Fruit fly (Drosophila melanogaster) whole organism, embryonic: ENCODE data around the gene Polr3G.

Experiments
- Bgb ChIP-seq: fragments of 200-800 bp; sonication (Bioruptor generic); IDR thresholded peaks from 2 replicates; pipeline ENCODE4 v1.3.6; 2022; ENCODE audit warnings: missing biosample characterization, missing genetic modification characterization; ENCODE audit not compliant: partially characterized antibody
- CG10321 ChIP-seq: fragments of 200-800 bp; sonication (Bioruptor generic); IDR thresholded peaks from 2 replicates; pipeline ENCODE4 v1.3.6; 2022; ENCODE audit warnings: missing biosample characterization, missing genetic modification characterization
- CG11695 ChIP-seq: fragments of 200-800 bp; sonication (Bioruptor generic); IDR thresholded peaks from 3 replicates; pipeline ENCODE4 v1.3.6; 2022; ENCODE audit warnings: missing biosample characterization, missing genetic modification characterization
- CG13624 ChIP-seq: fragments of 200-800 bp; sonication (Bioruptor generic); optimal IDR thresholded peaks from 2 replicates; lab custom pipeline; 2016; ENCODE audit warnings: missing biosample characterization, missing genetic modification characterization
- CG14710 ChIP-seq: fragments of 200-800 bp; sonication (Bioruptor generic); optimal IDR thresholded peaks from 3 replicates; lab custom pipeline; 2019; ENCODE audit warnings: missing biosample characterization, mild to moderate bottlenecking, missing genetic modification characterization, moderate library complexity
- CG17612 ChIP-seq: fragments of 200-800 bp; sonication (Bioruptor generic); IDR thresholded peaks from 2 replicates; pipeline ENCODE4 v1.3.6; 2022; ENCODE audit warnings: missing biosample characterization, missing genetic modification characterization
- CG17829 ChIP-seq: fragments of 200-800 bp; optimal IDR thresholded peaks from 2 replicates; lab custom pipeline; 2019; ENCODE audit warnings: missing biosample characterization, mild to moderate bottlenecking, missing genetic modification characterization, moderate library complexity
- CG17912 ChIP-seq: fragments of 200-800 bp; sonication (Bioruptor generic); optimal IDR thresholded peaks from 2 replicates; lab custom pipeline; 2018; ENCODE audit warnings: missing biosample characterization, mild to moderate bottlenecking, missing genetic modification characterization
- CG31365 ChIP-seq: fragments of 200-800 bp; sonication (Bioruptor generic); optimal IDR thresholded peaks from 2 replicates; lab custom pipeline; 2018; ENCODE audit warnings: missing biosample characterization, mild to moderate bottlenecking, missing genetic modification characterization
- CG3838 ChIP-seq: fragments of 200-800 bp; sonication (Bioruptor generic); optimal IDR thresholded peaks from 3 replicates; lab custom pipeline; 2016; ENCODE audit warnings: missing biosample characterization, missing genetic modification characterization
- CG3847 ChIP-seq: fragments of 200-800 bp; sonication (Bioruptor generic); IDR thresholded peaks from 2 replicates; pipeline ENCODE4 v1.3.6; 2022; ENCODE audit warnings: missing biosample characterization, missing genetic modification characterization
- CG42726 ChIP-seq: fragments of 200-800 bp; sonication (Bioruptor generic); IDR thresholded peaks from 2 replicates; pipeline ENCODE4 v1.3.6; 2022; ENCODE audit warnings: missing biosample characterization, missing genetic modification characterization; ENCODE audit not compliant: partially characterized antibody
- CG4854 ChIP-seq: fragments of 200-800 bp; sonication (Bioruptor generic); optimal IDR thresholded peaks from 2 replicates; lab custom pipeline; 2016; ENCODE audit warnings: missing biosample characterization, missing genetic modification characterization, inconsistent platforms
- CG8359 ChIP-seq: fragments of 200-800 bp; sonication (Bioruptor generic); optimal IDR thresholded peaks from 2 replicates; lab custom pipeline; 2017; ENCODE audit warnings: missing biosample characterization, mild to moderate bottlenecking, missing genetic modification characterization, borderline replicate concordance
- CG9797 ChIP-seq: fragments of 200-800 bp; sonication (Bioruptor generic); optimal IDR thresholded peaks from 3 replicates; lab custom pipeline; 2018; ENCODE audit warnings: missing biosample characterization, mild to moderate bottlenecking, missing genetic modification characterization
- Deaf1 ChIP-seq: fragments of 200-800 bp; optimal IDR thresholded peaks from 3 replicates; lab custom pipeline; 2019; ENCODE audit warnings: missing biosample characterization, mild to moderate bottlenecking, missing genetic modification characterization, moderate library complexity
- Ets65A ChIP-seq: fragments of 200-800 bp; sonication (Bioruptor generic); peaks from one replicate; lab custom pipeline; 2016; ENCODE audit warnings: missing biosample characterization, missing genetic modification characterization
- Fer3 ChIP-seq: fragments of 200-800 bp; sonication (Bioruptor generic); optimal IDR thresholded peaks from 2 replicates; lab custom pipeline; 2018; ENCODE audit warnings: missing biosample characterization, mild to moderate bottlenecking, missing genetic modification characterization, moderate library complexity
- HLHmδ ChIP-seq: fragments of 200-800 bp; sonication (Bioruptor generic); optimal IDR thresholded peaks from 2 replicates; lab custom pipeline; 2018; ENCODE audit warnings: missing biosample characterization, mild to moderate bottlenecking, missing genetic modification characterization, moderate library complexity
- HmgZ ChIP-seq: fragments of 200-800 bp; sonication (Bioruptor generic); optimal IDR thresholded peaks from 2 replicates; lab custom pipeline; 2018; ENCODE audit warnings: missing biosample characterization, mild to moderate bottlenecking, missing genetic modification characterization
- Hr39 ChIP-seq: fragments of >200 bp; optimal IDR thresholded peaks from 2 replicates; lab custom pipeline; 2017
- MBD-R2 ChIP-seq: fragments of 200-800 bp; sonication (Bioruptor generic); IDR thresholded peaks from 2 replicates; pipeline ENCODE4 v1.3.6; 2022; ENCODE audit warnings: missing biosample characterization, missing genetic modification characterization
- Med ChIP-seq: fragments of 200-800 bp; sonication (Bioruptor generic); peaks from one replicate; lab custom pipeline; 2016; ENCODE audit warnings: missing biosample characterization, missing genetic modification characterization, mild to moderate bottlenecking, inconsistent platforms, moderate library complexity
- Meics ChIP-seq: fragments of 200-800 bp; sonication (Bioruptor generic); optimal IDR thresholded peaks from 2 replicates; lab custom pipeline; 2017; ENCODE audit warnings: missing biosample characterization, mild to moderate bottlenecking, missing genetic modification characterization
- Nf-YC ChIP-seq: fragments of 200-800 bp; optimal IDR thresholded peaks from 3 replicates; lab custom pipeline; 2019; ENCODE audit warnings: missing biosample characterization, mild to moderate bottlenecking, missing genetic modification characterization, moderate library complexity
- NfI ChIP-seq: fragments of 200-800 bp; sonication (Bioruptor generic); optimal IDR thresholded peaks from 3 replicates; lab custom pipeline; 2018; ENCODE audit warnings: missing biosample characterization, mild to moderate bottlenecking, missing genetic modification characterization, moderate library complexity
- Oaz ChIP-seq: fragments of 200-800 bp; sonication (Bioruptor generic); IDR thresholded peaks from 2 replicates; pipeline ENCODE4 v1.3.6; 2022; ENCODE audit warnings: missing biosample characterization, missing genetic modification characterization
- PHDP ChIP-seq: fragments of 200-800 bp; sonication (Bioruptor generic); optimal IDR thresholded peaks from 3 replicates; lab custom pipeline; 2018; ENCODE audit warnings: missing biosample characterization, mild to moderate bottlenecking, missing genetic modification characterization, moderate library complexity
- Pdp1 ChIP-seq, 2 experiments: fragments of 200-800 bp; sonication (Bioruptor generic); optimal IDR thresholded peaks; 3 replicates each; lab custom pipeline; 2016; ENCODE audit warnings: missing biosample characterization in 2 of 2, missing genetic modification characterization in 2 of 2, mild to moderate bottlenecking in 1 of 2, moderate library complexity in 1 of 2
- Sox102F ChIP-seq: fragments of 200-800 bp; sonication (Bioruptor generic); optimal IDR thresholded peaks from 2 replicates; lab custom pipeline; 2018; ENCODE audit warnings: missing biosample characterization, mild to moderate bottlenecking, missing genetic modification characterization, moderate library complexity
- bsh ChIP-seq, 2 experiments: fragments of 200-800 bp; sonication (Bioruptor generic); optimal IDR thresholded peaks; 2 replicates each; lab custom pipeline; 2017 to 2018; ENCODE audit warnings: mild to moderate bottlenecking in 2 of 2, missing biosample characterization in 2 of 2, missing genetic modification characterization in 2 of 2, moderate library complexity in 1 of 2
- ci ChIP-seq: fragments of 200-800 bp; sonication (Bioruptor generic); IDR thresholded peaks from 3 replicates; pipeline ENCODE4 v1.3.6; 2022; ENCODE audit warnings: missing biosample characterization, missing genetic modification characterization
- danr ChIP-seq: fragments of 200-800 bp; sonication (Bioruptor generic); IDR thresholded peaks from 2 replicates; pipeline ENCODE4 v1.3.6; 2022; ENCODE audit warnings: missing biosample characterization, missing genetic modification characterization
- ftz-f1 ChIP-seq: fragments of 200-800 bp; sonication (Bioruptor generic); optimal IDR thresholded peaks from 2 replicates; lab custom pipeline; 2016; ENCODE audit warnings: missing biosample characterization, missing genetic modification characterization
- gsb-n ChIP-seq: fragments of 200-800 bp; sonication (Bioruptor generic); optimal IDR thresholded peaks from 3 replicates; lab custom pipeline; 2018; ENCODE audit warnings: missing biosample characterization, mild to moderate bottlenecking, missing genetic modification characterization
- hbn ChIP-seq: fragments of 200-800 bp; sonication (Bioruptor generic); IDR thresholded peaks from 2 replicates; pipeline ENCODE4 v1.3.6; 2022; ENCODE audit warnings: missing biosample characterization, missing genetic modification characterization; ENCODE audit not compliant: partially characterized antibody
- kay ChIP-seq: fragments of 200-800 bp; sonication (Bioruptor generic); optimal IDR thresholded peaks from 2 replicates; lab custom pipeline; 2016; ENCODE audit warnings: missing biosample characterization, missing genetic modification characterization
- nau ChIP-seq: fragments of 200-800 bp; sonication (Bioruptor generic); optimal IDR thresholded peaks from 3 replicates; lab custom pipeline; 2017; ENCODE audit warnings: missing biosample characterization, mild to moderate bottlenecking, missing genetic modification characterization, missing genetic modification reagents
- nerfin-1 ChIP-seq: fragments of 200-800 bp; sonication (Bioruptor generic); optimal IDR thresholded peaks from 3 replicates; lab custom pipeline; 2019; ENCODE audit warnings: missing biosample characterization, mild to moderate bottlenecking, missing genetic modification characterization, moderate library complexity
- pho ChIP-seq: fragments of 200-800 bp; sonication (Bioruptor generic); optimal IDR thresholded peaks from 2 replicates; lab custom pipeline; 2016; ENCODE audit warnings: missing biosample characterization, missing genetic modification characterization
- phol ChIP-seq: fragments of 200-800 bp; sonication (Bioruptor generic); optimal IDR thresholded peaks from 3 replicates; lab custom pipeline; 2018; ENCODE audit warnings: missing biosample characterization, mild to moderate bottlenecking, missing genetic modification characterization, moderate library complexity
- pzg ChIP-seq: fragments of 200-800 bp; sonication (Bioruptor generic); optimal IDR thresholded peaks from 3 replicates; lab custom pipeline; 2018; ENCODE audit warnings: missing biosample characterization, mild to moderate bottlenecking, missing genetic modification characterization, moderate library complexity
- ro ChIP-seq: fragments of 200-800 bp; sonication (Bioruptor generic); IDR thresholded peaks from 2 replicates; pipeline ENCODE4 v1.3.6; 2022; ENCODE audit warnings: missing biosample characterization, missing genetic modification characterization
- row ChIP-seq: fragments of 200-800 bp; sonication (Bioruptor generic); IDR thresholded peaks from 3 replicates; pipeline ENCODE4 v1.3.6; 2022; ENCODE audit warnings: missing biosample characterization, missing genetic modification characterization
- scrt ChIP-seq: fragments of 200-800 bp; sonication (Bioruptor generic); optimal IDR thresholded peaks from 2 replicates; lab custom pipeline; 2018; ENCODE audit warnings: missing biosample characterization, mild to moderate bottlenecking, missing genetic modification characterization, moderate library complexity
- sqz ChIP-seq: fragments of 200-800 bp; sonication (Bioruptor generic); optimal IDR thresholded peaks from 3 replicates; lab custom pipeline; 2018; ENCODE audit warnings: missing biosample characterization, mild to moderate bottlenecking, missing genetic modification characterization
- ttk ChIP-seq: fragments of 200-800 bp; sonication (Bioruptor generic); IDR thresholded peaks from 2 replicates; pipeline ENCODE4 v2.1.2; 2022; ENCODE audit warnings: missing biosample characterization, missing genetic modification characterization
- zfh2 ChIP-seq: fragments of 200-800 bp; sonication (Bioruptor generic); optimal IDR thresholded peaks from 2 replicates; lab custom pipeline; 2016; ENCODE audit warnings: missing biosample characterization, missing genetic modification characterization

The Polr3G gene

DNA sequence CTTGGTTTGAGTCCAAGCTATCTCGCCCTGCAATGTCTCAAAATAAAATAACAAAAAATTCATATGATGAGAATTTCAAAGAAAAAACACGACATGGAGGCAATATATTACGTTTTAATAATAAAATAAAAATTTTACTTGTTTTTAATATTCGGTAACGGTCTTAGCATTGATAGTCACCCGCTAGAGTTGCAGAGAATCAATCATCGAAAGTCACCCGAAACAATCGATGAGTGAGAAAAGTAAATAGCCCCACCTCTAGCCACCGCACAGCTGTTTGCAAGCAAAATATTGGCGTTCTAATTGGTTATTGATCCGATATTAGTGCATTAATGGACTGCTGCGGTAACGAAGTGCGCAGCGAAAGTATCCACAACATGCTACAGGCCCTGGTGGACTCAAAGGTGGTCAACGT, 49.1 kb upstream of the Polr3G start, which contains the start of gene CG34250 (continued):
- TF ChIP-seq zfh2 (GFP tag; lab: Kevin White, UChicago) (peak; percentile 14), HmgZ (tag; lab: Kevin White, UChicago) (peak; percentile 59), danr (no peak), scrt (peak; percentile 8)

DNA sequence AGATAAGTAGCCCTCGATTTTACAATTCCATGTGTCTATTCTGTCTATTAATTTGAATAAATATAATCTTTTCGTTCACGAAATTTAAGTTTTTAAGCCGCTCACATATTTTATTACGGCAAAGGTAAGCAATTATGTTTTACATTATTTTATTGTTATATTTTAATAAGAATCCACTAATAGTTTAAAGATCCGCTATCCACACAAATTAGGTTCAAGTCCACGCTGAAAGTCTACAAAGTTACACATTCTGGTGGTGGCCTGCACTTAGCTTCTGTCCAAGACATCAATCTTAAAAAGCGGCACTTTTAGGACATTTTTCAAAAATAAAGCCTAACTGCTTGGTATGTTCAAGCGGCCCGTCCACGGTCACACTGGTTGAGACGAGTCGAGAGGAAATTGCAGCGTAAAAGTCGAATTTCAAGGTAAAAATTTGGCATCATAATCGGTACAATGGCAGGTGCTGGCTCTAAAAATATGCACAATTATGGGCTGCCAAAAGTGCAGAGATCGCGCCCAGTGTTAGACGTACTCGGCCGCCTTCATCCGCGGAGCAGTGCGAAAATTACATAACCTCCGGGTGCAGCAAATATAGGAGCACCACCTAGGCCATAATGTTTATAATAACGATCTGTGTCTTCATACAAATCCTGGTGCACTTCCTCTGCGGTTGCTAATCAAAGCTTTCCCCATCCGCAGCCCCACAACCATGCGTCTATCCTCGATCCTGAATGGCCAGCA, 48.0 kb upstream of the Polr3G start, which contains the start of the genes UQCR-Q and CG46525:
UQCR-Q (plus strand) TSS at position 51 of the 741 bp plus-strand sequence.
CG46525 (plus strand) TSS at position 510 of the 741 bp plus-strand sequence.
- TF ChIP-seq CG42726 (GFP tag; lab: Robert Waterston, UW) (peak; percentile 62), nerfin-1 (tag; lab: Kevin White, UChicago) (no peak), CG17829 (tag; lab: Kevin White, UChicago) (peak; percentile 47), ci (GFP tag; lab: Robert Waterston, UW) (no peak), kay (GFP tag; lab: Kevin White, UChicago) (no peak), Pdp1 (GFP tag; optimal IDR thresholded peaks at IDR 0.05; lab: Kevin White, UChicago) (peak in 1 of 2 experiments; percentile 96), CG17612 (GFP tag; lab: Robert Waterston, UW) (no peak), Fer3 (no peak), NfI (GFP tag; lab: Kevin White, UChicago) (peak; percentile 15), sqz (no peak), CG31365 (no peak), ro (GFP tag; lab: Robert Waterston, UW) (no peak), CG17912 (peak; percentile 70), Deaf1 (tag; lab: Kevin White, UChicago) (no peak), bsh (GFP tag; optimal IDR thresholded peaks at IDR 0.05; lab: Kevin White, UChicago) (no peak), Bgb (peak; percentile 51), CG9797 (GFP tag; lab: Kevin White, UChicago) (peak; percentile 93), Nf-YC (peak; percentile 25), CG13624 (no peak), phol (tag; lab: Kevin White, UChicago) (peak; percentile 56), PHDP (tag; lab: Kevin White, UChicago) (no peak), Meics (GFP tag; lab: Kevin White, UChicago) (no peak), CG10321 (no peak), ttk (no peak), Sox102F (no peak), hbn (GFP tag; lab: Robert Waterston, UW) (0 out of 2 replicates have a peak, but pooled peaks have one; percentile 39), Med (peak; percentile 81), MBD-R2 (GFP tag; lab: Robert Waterston, UW) (peak; percentile 44), nau (GFP tag; lab: Kevin White, UChicago) (no peak), CG3847 (GFP tag; lab: Robert Waterston, UW) (peak; percentile 18; the same call in 1 of the 2 replicates), Ets65A (GFP tag; lab: Kevin White, UChicago) (peak; percentile 53), Hr39 (lab: Kevin White, UChicago) (no peak), CG3838 (no peak), HLHmδ (no peak), pho (GFP tag; lab: Kevin White, UChicago) (peak; percentile 1), CG4854 (GFP tag; lab: Kevin White, UChicago) (no peak), CG14710 (tag; lab: Kevin White, UChicago) (peak; percentile 56), gsb-n (tag; lab: Kevin White, UChicago) (no peak), CG8359 (GFP tag; lab: Kevin White, UChicago) (no peak), row (GFP tag; lab: Robert Waterston, UW) (no peak), CG11695 (GFP tag; lab: Robert Waterston, UW) (no peak), ftz-f1 (GFP tag; lab: Kevin White, UChicago) (peak; percentile 80), pzg (GFP tag; lab: Kevin White, UChicago) (peak; percentile 97), Oaz (GFP tag; lab: Robert Waterston, UW) (no peak)
